Worm (Caenorhabditis elegans) whole organism, dauer: ENCODE data around the gene nep-26.
"Not testable (repeated sequence)": the region's sequence is repeated elsewhere in the genome, so short reads cannot be mapped to it uniquely, and the experiment has no call there.

Experiments
- unc-62 ChIP-seq: sonication (generic microtip); optimal IDR thresholded peaks from 2 replicates; lab custom pipeline; 2017; ENCODE audit warnings: missing biosample characterization, missing genetic modification reagents, missing genetic modification characterization

nep-26 gene

ce11 chrII:10284991-10285390 is 14.9 kb downstream of the nep-26 start:
- TF ChIP-seq unc-62 (GFP tag; lab: Kevin White, UChicago) = no peak

- no peak for TF ChIP-seq unc-62 (GFP tag; lab: Kevin White, UChicago)
Measured at ce11 chrII:10283145-10283544, 16.8 kb downstream of the nep-26 start.

ce11 chrII:10281674-10282073 is 18.3 kb downstream of the nep-26 start:
- TF ChIP-seq unc-62 (GFP tag; lab: Kevin White, UChicago) = no peak

ce11 chrII:10279561-10279960 is 20.4 kb downstream of the nep-26 start, which contains the start of gene ZK971.1:
Gene ZK971.1, minus strand, starts transcription at chrII:10279661.
- no peak for TF ChIP-seq unc-62 (GFP tag; lab: Kevin White, UChicago)

- TF ChIP-seq unc-62 (GFP tag; lab: Kevin White, UChicago) = no peak
Measured at ce11 chrII:10271093-10271492, 28.8 kb downstream of the nep-26 start, which contains the start of gene F54B3.4. Gene F54B3.4, minus strand, starts transcription at chrII:10271193.

- TF ChIP-seq unc-62 (GFP tag; lab: Kevin White, UChicago) = no peak
Measured at ce11 chrII:10270052-10270451, 29.9 kb downstream of the nep-26 start, which contains the start of gene F54B3.2. Gene F54B3.2, minus strand, starts transcription at chrII:10270152.

- no peak for TF ChIP-seq unc-62 (GFP tag; lab: Kevin White, UChicago)
Measured at ce11 chrII:10261261-10261660, 38.7 kb downstream of the nep-26 start.

- no peak for TF ChIP-seq unc-62 (GFP tag; lab: Kevin White, UChicago)
Measured at ce11 chrII:10252048-10252447, 47.9 kb downstream of the nep-26 start.

ce11 chrII:10250966-10251365 is 49.0 kb downstream of the nep-26 start, which contains the start of gene F54B3.1:
Gene F54B3.1, plus strand, starts transcription at chrII:10251266.
- TF ChIP-seq unc-62 (GFP tag; lab: Kevin White, UChicago) = no peak

- no peak for TF ChIP-seq unc-62 (GFP tag; lab: Kevin White, UChicago)
Measured at ce11 chrII:10248355-10249041, 51.4 kb downstream of the nep-26 start, which contains the start of gene atad-3. Gene atad-3, plus strand, starts transcription at chrII:10248991.

ce11 chrII:10247594-10248283 is 52.2 kb downstream of the nep-26 start, which contains the start of gene nrde-2:
Gene nrde-2, minus strand, starts transcription at chrII:10247638.
- TF ChIP-seq unc-62 (GFP tag; lab: Kevin White, UChicago) = not testable (repeated sequence)

ce11 chrII:10247154-10247553 is 52.8 kb downstream of the nep-26 start:
- TF ChIP-seq unc-62 (GFP tag; lab: Kevin White, UChicago) = no peak

- TF ChIP-seq unc-62 (GFP tag; lab: Kevin White, UChicago) = no peak
Measured at ce11 chrII:10245612-10246011, 54.3 kb downstream of the nep-26 start.

- TF ChIP-seq unc-62 (GFP tag; lab: Kevin White, UChicago) = no peak
Measured at ce11 chrII:10242294-10242693, 57.6 kb downstream of the nep-26 start, which contains the start of gene mrps-14. Gene mrps-14, minus strand, starts transcription at chrII:10242490.

ce11 chrII:10239595-10239994 is 60.3 kb downstream of the nep-26 start, which contains the start of gene mec-15:
Gene mec-15, minus strand, starts transcription at chrII:10239695.
- TF ChIP-seq unc-62 (GFP tag; lab: Kevin White, UChicago) = no peak

- TF ChIP-seq unc-62 (GFP tag; lab: Kevin White, UChicago) = no peak
Measured at ce11 chrII:10234398-10234797, 65.5 kb downstream of the nep-26 start, which contains the start of gene ubxn-5. Gene ubxn-5, minus strand, starts transcription at chrII:10234498.
